Fruit fly (Drosophila melanogaster): Measurements from ENCODE around the gene CG15169.

CG15169 gene

dm6 chr2L:18957142-18957674 is 33.6 kb upstream of the CG15169 start, which contains the start of gene Bhmt (continued):
- TF ChIP-seq CG1233 (GFP tag; optimal IDR thresholded peaks at IDR 0.05) (peak; percentile 58), Dp (GFP tag; optimal IDR thresholded peaks at IDR 0.05) (no peak), ems (GFP tag; optimal IDR thresholded peaks at IDR 0.05) (no peak), z (GFP tag; IDR thresholded peaks at IDR 0.05) (no peak), vvl (GFP tag; IDR thresholded peaks at IDR 0.05) (peak; percentile 80), CG1792 (GFP tag; optimal IDR thresholded peaks at IDR 0.05) (no peak), sim (GFP tag; IDR thresholded peaks at IDR 0.05) (no peak), insv (GFP tag; optimal IDR thresholded peaks at IDR 0.05) (no peak), CG10321 (GFP tag; IDR thresholded peaks at IDR 0.05) (no peak), CG17328 (GFP tag; IDR thresholded peaks at IDR 0.05) (peak; percentile 66), lov (optimal IDR thresholded peaks at IDR 0.05) (no peak), lov (GFP tag; IDR thresholded peaks at IDR 0.05) (no peak), CG18476 (GFP tag; optimal IDR thresholded peaks at IDR 0.05) (no peak), CG10431 (GFP tag; optimal IDR thresholded peaks at IDR 0.05) (no peak), pum (GFP tag; optimal IDR thresholded peaks at IDR 0.05) (no peak), E2f2 (GFP tag; IDR thresholded peaks at IDR 0.05) (peak; percentile 34; the same call in 1 of the 2 replicates), Dfd (GFP tag; optimal IDR thresholded peaks at IDR 0.05) (no peak), Ptx1 (GFP tag; IDR thresholded peaks at IDR 0.05) (peak; percentile 78), CG12104 (GFP tag; optimal IDR thresholded peaks at IDR 0.05) (peak; percentile 47), CG11696 (GFP tag; IDR thresholded peaks at IDR 0.05) (peak; percentile 61), CG8924 (tag; optimal IDR thresholded peaks at IDR 0.05) (peak; percentile 74), lab (GFP tag; optimal IDR thresholded peaks at IDR 0.05) (peak; percentile 89), Neu2 (GFP tag; optimal IDR thresholded peaks at IDR 0.05; ENCODE audit: borderline replicate concordance) (no peak), CG6854 (GFP tag; optimal IDR thresholded peaks at IDR 0.05) (peak; percentile 59), ato (GFP tag; IDR thresholded peaks at IDR 0.05; ENCODE audit: partially characterized antibody) (no peak), CG34224 (GFP tag; IDR thresholded peaks at IDR 0.05; ENCODE audit: partially characterized antibody) (no peak), ham (GFP tag; IDR thresholded peaks at IDR 0.05) (no peak), nerfin-2 (GFP tag; IDR thresholded peaks at IDR 0.05; ENCODE audit: partially characterized antibody) (no peak), oc (tag; optimal IDR thresholded peaks at IDR 0.05) (no peak), CG12942 (GFP tag; optimal IDR thresholded peaks at IDR 0.05) (peak; percentile 11), CG13775 (GFP tag; optimal IDR thresholded peaks at IDR 0.05) (peak; percentile 51), Gug (GFP tag; IDR thresholded peaks at IDR 0.05) (peak; percentile 67; the same call in 2 of the 4 replicates), CG12219 (GFP tag; optimal IDR thresholded peaks at IDR 0.05) (peak; percentile 14), unc-4 (GFP tag; IDR thresholded peaks at IDR 0.05; ENCODE audit: partially characterized antibody) (no peak), Fer1 (GFP tag; optimal IDR thresholded peaks at IDR 0.05) (peak; percentile 76), CG7372 (GFP tag; IDR thresholded peaks at IDR 0.05) (peak; percentile 40; the same call in 1 of the 2 replicates), trem (tag; optimal IDR thresholded peaks at IDR 0.05) (peak; percentile 33), CG1647 (GFP tag; optimal IDR thresholded peaks at IDR 0.05) (no peak), rib (GFP tag; IDR thresholded peaks at IDR 0.05) (peak; percentile 16; the same call in 1 of the 2 replicates), HmgZ (tag; optimal IDR thresholded peaks at IDR 0.05) (peak; percentile 53), CG30403 (GFP tag; optimal IDR thresholded peaks at IDR 0.05) (peak; percentile 47), CG17612 (GFP tag; IDR thresholded peaks at IDR 0.05) (0 out of 2 replicates have a peak, but pooled peaks have one; percentile 20), h (optimal IDR thresholded peaks at IDR 0.05) (no peak), CG10267 (tag; optimal IDR thresholded peaks at IDR 0.05) (peak; percentile 66), CG9797 (GFP tag; optimal IDR thresholded peaks at IDR 0.05) (no peak), CG14667 (GFP tag; IDR thresholded peaks at IDR 0.05) (peak; percentile 56), CG31224 (GFP tag; IDR thresholded peaks at IDR 0.05) (peak; percentile 58), CG9932 (GFP tag; IDR thresholded peaks at IDR 0.05) (peak; percentile 69), Hmr (GFP tag; optimal IDR thresholded peaks at IDR 0.05) (peak; percentile 80), Sry-δ (GFP tag; optimal IDR thresholded peaks at IDR 0.05) (no peak), Atf-2 (GFP tag; optimal IDR thresholded peaks at IDR 0.05) (no peak)

All from whole organism, embryonic.